Worm (Caenorhabditis elegans): ENCODE data around the gene oac-51.

DNA sequence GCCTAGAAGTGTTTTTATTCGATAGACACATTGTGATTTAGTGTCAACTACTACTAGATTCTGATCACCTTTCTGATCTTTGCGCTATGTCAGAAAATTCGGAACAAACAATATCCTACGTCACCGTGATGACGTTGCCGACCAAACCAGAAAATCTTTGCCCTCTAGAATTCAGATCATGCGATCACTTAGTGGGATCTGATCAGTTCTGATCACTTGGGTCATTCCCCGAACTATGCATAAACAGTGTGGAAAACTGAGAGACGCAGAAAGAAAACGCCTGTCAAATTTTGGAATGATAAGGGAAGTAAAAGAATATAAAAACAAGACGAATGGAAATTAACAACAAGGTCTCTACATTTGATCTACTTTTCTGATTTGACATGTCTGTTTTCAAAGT is 42.0 kb upstream of the oac-51 start, which contains the start of gene F15E6.3:
- TF ChIP-seq aly-1 (tag; optimal IDR thresholded peaks at IDR 0.05) (no peak), ama-1 (optimal IDR thresholded peaks at IDR 0.05) (no peak), scrt-1 (GFP tag; IDR thresholded peaks at IDR 0.05) (no peak), hnd-1 (tag; optimal IDR thresholded peaks at IDR 0.05) (no peak), tbx-37 (GFP tag; conservative IDR thresholded peaks at IDR 0.05) (no peak), sea-1 (GFP tag; conservative IDR thresholded peaks at IDR 0.05) (no peak), B0310.2 (tag; optimal IDR thresholded peaks at IDR 0.05) (no peak), ceh-13 (GFP tag; optimal IDR thresholded peaks at IDR 0.05) (no peak), F13C5.2 (tag; optimal IDR thresholded peaks at IDR 0.05) (no peak), flt-1 (GFP tag; IDR thresholded peaks at IDR 0.05) (no peak), hmbx-1 (tag; optimal IDR thresholded peaks at IDR 0.05) (no peak)
